Fruit fly (Drosophila melanogaster) whole organism, embryonic: ENCODE measurements around the gene CG12171.

Experiments
- Aef1 ChIP-seq: fragments of 200-800 bp; sonication (Bioruptor generic); IDR thresholded peaks from 3 replicates; pipeline ENCODE4 v1.3.6; 2022; ENCODE audit warnings: missing biosample characterization, missing genetic modification characterization
- CG1832 ChIP-seq: fragments of 200-800 bp; sonication (Bioruptor generic); optimal IDR thresholded peaks from 2 replicates; lab custom pipeline; 2017; ENCODE audit warnings: missing biosample characterization, mild to moderate bottlenecking, missing genetic modification characterization, inconsistent platforms
- CG7786 ChIP-seq: fragments of 200-800 bp; sonication (Bioruptor generic); optimal IDR thresholded peaks from 2 replicates; lab custom pipeline; 2016; ENCODE audit warnings: missing biosample characterization, missing genetic modification characterization
- Dip2 ChIP-seq: fragments of 200-800 bp; sonication (Bioruptor generic); IDR thresholded peaks from 2 replicates; pipeline ENCODE4 v1.3.6; 2022; ENCODE audit warnings: missing biosample characterization, missing genetic modification characterization
- Kr ChIP-seq: fragments of 200-800 bp; sonication (Bioruptor generic); optimal IDR thresholded peaks from 2 replicates; lab custom pipeline; 2017; ENCODE audit warnings: missing biosample characterization, mild to moderate bottlenecking, missing genetic modification characterization
- Pdp1 ChIP-seq, 2 experiments: fragments of 200-800 bp; sonication (Bioruptor generic); optimal IDR thresholded peaks; 3 replicates each; lab custom pipeline; 2016; ENCODE audit warnings: missing biosample characterization in 2 of 2, missing genetic modification characterization in 2 of 2, mild to moderate bottlenecking in 1 of 2, moderate library complexity in 1 of 2
- Taf1 ChIP-seq: fragments of 200-800 bp; sonication (Bioruptor generic); IDR thresholded peaks from 2 replicates; pipeline ENCODE4 v1.3.6; 2022; ENCODE audit warnings: missing biosample characterization, missing genetic modification characterization
- YL-1 ChIP-seq: fragments of 200-800 bp; sonication (Bioruptor generic); optimal IDR thresholded peaks from 3 replicates; lab custom pipeline; 2017; ENCODE audit warnings: missing biosample characterization, mild to moderate bottlenecking, missing genetic modification characterization
- tap ChIP-seq: fragments of 200-800 bp; optimal IDR thresholded peaks from 3 replicates; lab custom pipeline; 2019; ENCODE audit warnings: missing biosample characterization, mild to moderate bottlenecking, missing genetic modification characterization, moderate library complexity

DNA sequence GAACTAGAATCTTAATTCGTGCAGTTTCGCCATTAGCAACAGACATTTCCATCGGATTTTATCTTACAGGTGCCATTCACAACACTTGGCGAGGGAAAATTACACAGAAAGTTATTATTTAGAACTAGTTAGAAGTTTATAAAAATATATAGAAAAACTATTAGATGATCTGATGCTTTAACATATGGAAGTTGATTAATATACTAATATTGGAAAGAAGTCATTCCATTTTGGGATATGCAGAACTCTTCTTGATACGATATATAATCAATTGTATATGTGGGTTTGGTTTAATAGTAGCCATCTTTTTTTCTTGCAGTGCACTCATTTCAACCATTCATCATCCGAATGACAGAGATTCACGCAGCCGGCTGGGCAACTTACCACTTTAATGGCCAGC lies 48.8 kb downstream of the CG12171 start:
- TF ChIP-seq tap (tag; lab: Kevin White, UChicago) = no peak
- no peak for TF ChIP-seq Pdp1 (GFP tag; optimal IDR thresholded peaks at IDR 0.05; lab: Kevin White, UChicago)
- TF ChIP-seq CG7786 (GFP tag; lab: Kevin White, UChicago) = no peak
- no peak for TF ChIP-seq CG1832 (GFP tag; lab: Kevin White, UChicago)
- TF ChIP-seq Kr (GFP tag; lab: Kevin White, UChicago) = no peak
- TF ChIP-seq Dip2 = no peak
- TF ChIP-seq Taf1 (GFP tag; lab: Robert Waterston, UW) = no peak
- TF ChIP-seq YL-1 (GFP tag; lab: Kevin White, UChicago) = no peak
- TF ChIP-seq Aef1 (GFP tag; lab: Robert Waterston, UW) = no peak
